Worm (Caenorhabditis elegans): ENCODE data around the gene Y69A2AL.2.

- TF ChIP-seq pha-4 (tag; optimal IDR thresholded peaks at IDR 0.05) (no peak), elt-3 (tag; optimal IDR thresholded peaks at IDR 0.05) (no peak), mab-5 (tag; optimal IDR thresholded peaks at IDR 0.05) (no peak), nhr-2 (tag; optimal IDR thresholded peaks at IDR 0.05) (no peak), blmp-1 (tag; optimal IDR thresholded peaks at IDR 0.05) (no peak), sptf-1 (tag; optimal IDR thresholded peaks at IDR 0.05) (no peak), lin-32 (GFP tag; optimal IDR thresholded peaks at IDR 0.05) (no peak), unc-39 (tag; optimal IDR thresholded peaks at IDR 0.05) (no peak), ces-1 (GFP tag; optimal IDR thresholded peaks at IDR 0.05) (no peak), hlh-1 (tag; optimal IDR thresholded peaks at IDR 0.05) (no peak), nhr-237 (tag; optimal IDR thresholded peaks at IDR 0.05) (no peak), ceh-83 (GFP tag; optimal IDR thresholded peaks at IDR 0.05) (no peak), ztf-11 (tag; optimal IDR thresholded peaks at IDR 0.05) (no peak)
Observed at ce11 chrIV:2467378-2467777, 14.7 kb upstream of the Y69A2AL.2 start, which contains the start of gene ilys-2.

Data from whole organism, mixed stage, embryonic.